Worm (Caenorhabditis elegans) whole organism, midembryonic: Measurements from ENCODE around the gene smex-2.

Experiments used
- T22C8.4 ChIP-seq: fragments of 200-800 bp; sonication (Bioruptor generic); IDR thresholded peaks from 2 replicates; pipeline ENCODE4 v1.3.6; 2022; ENCODE audit warnings: missing genetic modification characterization, missing compliant biosample characterization
- cog-1 ChIP-seq: sonication (generic microtip); optimal IDR thresholded peaks from 2 replicates; lab custom pipeline; 2016; ENCODE audit warnings: missing genetic modification characterization, missing compliant biosample characterization
- flt-1 ChIP-seq: fragments of 200-800 bp; sonication (Bioruptor generic); IDR thresholded peaks from 2 replicates; pipeline ENCODE4 v1.3.6; 2022; ENCODE audit warnings: missing genetic modification characterization, missing compliant biosample characterization
- klf-2 ChIP-seq: fragments of 200-800 bp; sonication (Bioruptor generic); conservative IDR thresholded peaks from 2 replicates; pipeline ENCODE4 v1.3.6; 2022; ENCODE audit warnings: missing genetic modification reagents, missing genetic modification characterization, missing compliant biosample characterization
- med-1 ChIP-seq: sonication (generic microtip); optimal IDR thresholded peaks from 2 replicates; lab custom pipeline; 2017; ENCODE audit warnings: missing genetic modification characterization, mild to moderate bottlenecking, missing compliant biosample characterization, antibody characterized with exemption, missing genetic modification reagents; ENCODE audit not compliant: insufficient read depth
- ref-1 ChIP-seq: fragments of 200-800 bp; sonication (Bioruptor generic); conservative IDR thresholded peaks from 2 replicates; pipeline ENCODE4 v1.3.6; 2022; ENCODE audit warnings: missing genetic modification reagents, missing genetic modification characterization, missing compliant biosample characterization
- tab-1 ChIP-seq: fragments of 200-800 bp; sonication (Bioruptor generic); IDR thresholded peaks from 2 replicates; pipeline ENCODE4 v1.3.6; 2022; ENCODE audit warnings: missing genetic modification characterization, missing compliant biosample characterization
- ztf-23 ChIP-seq: fragments of 200-800 bp; sonication (Bioruptor generic); IDR thresholded peaks from 2 replicates; pipeline ENCODE4 v1.3.6; 2022; ENCODE audit warnings: missing genetic modification reagents, missing genetic modification characterization, missing compliant biosample characterization
- ztf-29 ChIP-seq: fragments of 200-800 bp; sonication (Bioruptor generic); IDR thresholded peaks from 2 replicates; pipeline ENCODE4 v1.3.6; 2022; ENCODE audit warnings: missing genetic modification reagents, missing genetic modification characterization, missing compliant biosample characterization

DNA sequence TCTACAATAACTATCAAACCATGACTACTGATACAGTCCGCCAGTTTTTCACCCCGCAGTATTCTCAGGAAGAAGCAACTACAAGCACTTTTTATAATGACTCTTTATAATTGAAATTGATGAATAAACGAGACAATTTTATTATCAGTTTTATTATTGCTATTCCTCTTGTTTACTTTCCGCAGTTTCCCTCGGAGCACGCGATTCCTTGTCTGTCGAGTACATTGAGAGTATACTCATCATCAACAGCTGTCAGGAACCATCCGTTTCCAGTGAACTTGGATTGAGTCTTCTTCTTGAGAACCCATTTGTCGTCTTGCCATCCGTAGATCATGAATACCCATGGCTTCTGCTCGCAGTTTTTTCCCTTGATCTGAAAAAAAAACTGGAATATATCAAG is 8.4 kb downstream of the smex-2 start:
- TF ChIP-seq ref-1 (GFP tag; lab: Robert Waterston, UW) (no peak), cog-1 (tag; lab: Kevin White, UChicago) (no peak), klf-2 (GFP tag; lab: Robert Waterston, UW) (no peak), flt-1 (GFP tag; lab: Robert Waterston, UW) (no peak), ztf-29 (GFP tag; lab: Robert Waterston, UW) (no peak), med-1 (no peak), tab-1 (GFP tag; lab: Robert Waterston, UW) (no peak), T22C8.4 (GFP tag; lab: Robert Waterston, UW) (no peak), ztf-23 (GFP tag; lab: Robert Waterston, UW) (no peak)
